Worm (Caenorhabditis elegans): ENCODE data around the gene ipla-6.

ce11 chrIV:6301764-6302163 is 35.7 kb upstream of the ipla-6 start, which contains the start of gene srv-26:
- TF ChIP-seq nhr-129 (tag; optimal IDR thresholded peaks at IDR 0.05) (no peak), mbf-1 (tag; optimal IDR thresholded peaks at IDR 0.05) (no peak), alr-1 (tag; optimal IDR thresholded peaks at IDR 0.05) (no peak), mab-5 (tag; optimal IDR thresholded peaks at IDR 0.05) (no peak), nhr-12 (tag; optimal IDR thresholded peaks at IDR 0.05) (no peak), aly-2 (tag; optimal IDR thresholded peaks at IDR 0.05) (no peak), crh-2 (tag; optimal IDR thresholded peaks at IDR 0.05) (no peak), ztf-11 (tag; optimal IDR thresholded peaks at IDR 0.05) (no peak), skn-1 (tag; optimal IDR thresholded peaks at IDR 0.05) (no peak), snpc-4 (tag; optimal IDR thresholded peaks at IDR 0.05) (no peak), nhr-23 (tag; optimal IDR thresholded peaks at IDR 0.05) (no peak), nhr-25 (tag; optimal IDR thresholded peaks at IDR 0.05) (no peak), nhr-237 (tag; optimal IDR thresholded peaks at IDR 0.05) (no peak), nhr-77 (tag; optimal IDR thresholded peaks at IDR 0.05) (no peak)

Measured in whole organism, L2 larva.